Fruit fly (Drosophila melanogaster): ENCODE measurements around the gene CG7950.
A peak's percentile ranks its signal among the peaks of the same experiment; 100 is the strongest.

Gene CG7950

DNA sequence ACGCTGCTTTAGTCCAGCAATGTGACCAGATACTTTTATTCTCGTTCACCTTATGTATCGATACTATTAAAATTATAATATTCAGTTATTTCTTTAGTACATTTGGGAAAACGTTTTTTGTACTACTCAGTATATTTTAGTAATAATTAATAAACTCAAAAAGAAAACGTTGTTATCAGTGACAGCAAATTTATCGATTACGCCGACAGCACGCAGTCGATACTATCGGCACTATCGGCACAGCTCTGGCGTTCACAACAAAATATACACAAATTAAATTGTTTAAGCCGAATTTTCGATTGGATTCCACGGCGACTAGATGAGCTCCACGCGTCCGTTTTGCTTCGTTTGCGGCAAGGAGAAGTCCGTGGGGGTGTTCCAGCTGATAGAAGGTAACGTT is 17.2 kb upstream of the CG7950 start, which contains the start of the genes janA, Sry-alpha and Sry-beta (continued):
- TF ChIP-seq cwo (GFP tag; optimal IDR thresholded peaks at IDR 0.05) (no peak), CG2712 (tag; optimal IDR thresholded peaks at IDR 0.05) (peak; percentile 54), lmd (GFP tag; IDR thresholded peaks at IDR 0.05) (no peak), Lhr (GFP tag; optimal IDR thresholded peaks at IDR 0.05) (peak; percentile 24), Doc3 (GFP tag; IDR thresholded peaks at IDR 0.05; ENCODE audit: partially characterized antibody) (peak; percentile 100), lilli (GFP tag; optimal IDR thresholded peaks at IDR 0.05) (peak; percentile 56), CG14710 (tag; optimal IDR thresholded peaks at IDR 0.05) (peak; percentile 62), CG12104 (GFP tag; optimal IDR thresholded peaks at IDR 0.05) (no peak), CG18476 (GFP tag; optimal IDR thresholded peaks at IDR 0.05) (no peak), CG15514 (GFP tag; optimal IDR thresholded peaks at IDR 0.05) (peak; percentile 94), zen2 (GFP tag; IDR thresholded peaks at IDR 0.05; ENCODE audit: partially characterized antibody) (peak; percentile 99), Opbp (GFP tag; IDR thresholded peaks at IDR 0.05; ENCODE audit: partially characterized antibody) (peak; percentile 98), Mad (GFP tag; optimal IDR thresholded peaks at IDR 0.05) (peak; percentile 26), Bgb (GFP tag; IDR thresholded peaks at IDR 0.05; ENCODE audit: partially characterized antibody) (peak; percentile 99), CG34224 (GFP tag; IDR thresholded peaks at IDR 0.05; ENCODE audit: partially characterized antibody) (peak; percentile 100), Chrac-16 (GFP tag; optimal IDR thresholded peaks at IDR 0.05) (no peak), her (GFP tag; optimal IDR thresholded peaks at IDR 0.05) (no peak), CG31224 (GFP tag; IDR thresholded peaks at IDR 0.05) (no peak), tin (GFP tag; optimal IDR thresholded peaks at IDR 0.05) (no peak), otp (GFP tag; IDR thresholded peaks at IDR 0.05) (no peak), stwl (tag; optimal IDR thresholded peaks at IDR 0.05) (peak; percentile 77), CG12391 (tag; optimal IDR thresholded peaks at IDR 0.05) (peak; percentile 59), Hsf (GFP tag; optimal IDR thresholded peaks at IDR 0.05) (peak; percentile 22), row (GFP tag; IDR thresholded peaks at IDR 0.05) (peak; percentile 69), ato (GFP tag; IDR thresholded peaks at IDR 0.05; ENCODE audit: partially characterized antibody) (peak; percentile 99), Myb (GFP tag; optimal IDR thresholded peaks at IDR 0.05) (peak; percentile 29), BEAF-32 (GFP tag; optimal IDR thresholded peaks at IDR 0.05) (peak; percentile 99), CG8924 (tag; optimal IDR thresholded peaks at IDR 0.05) (peak; percentile 64), CG30020 (tag; optimal IDR thresholded peaks at IDR 0.05) (peak; percentile 67), CG7963 (GFP tag; IDR thresholded peaks at IDR 0.05; ENCODE audit: partially characterized antibody) (peak; percentile 96), vnd (GFP tag; IDR thresholded peaks at IDR 0.05; ENCODE audit: partially characterized antibody) (peak; percentile 100), fd3F (GFP tag; optimal IDR thresholded peaks at IDR 0.05) (no peak), E2f2 (GFP tag; IDR thresholded peaks at IDR 0.05) (peak; percentile 71), CG10979 (tag; optimal IDR thresholded peaks at IDR 0.05) (peak; percentile 7), CG7357 (GFP tag; IDR thresholded peaks at IDR 0.05) (no peak), peb (GFP tag; IDR thresholded peaks at IDR 0.05) (no peak), Ets97D (GFP tag; optimal IDR thresholded peaks at IDR 0.05) (peak; percentile 44), Sox102F (GFP tag; optimal IDR thresholded peaks at IDR 0.05) (no peak), Sox100B (GFP tag; optimal IDR thresholded peaks at IDR 0.05) (no peak), YL-1 (GFP tag; optimal IDR thresholded peaks at IDR 0.05) (peak; percentile 86), sna (GFP tag; IDR thresholded peaks at IDR 0.05; ENCODE audit: partially characterized antibody) (peak; percentile 100), CG10267 (tag; optimal IDR thresholded peaks at IDR 0.05) (peak; percentile 62), CG16813 (GFP tag; IDR thresholded peaks at IDR 0.05; ENCODE audit: partially characterized antibody) (peak; percentile 100), sob (GFP tag; IDR thresholded peaks at IDR 0.05) (peak; percentile 37; the same call in 1 of the 2 replicates), CG6272 (GFP tag; IDR thresholded peaks at IDR 0.05) (peak; percentile 29; the same call in 1 of the 2 replicates), slbo (GFP tag; IDR thresholded peaks at IDR 0.05) (peak; percentile 24; the same call in 1 of the 2 replicates), ham (GFP tag; IDR thresholded peaks at IDR 0.05) (no peak), CG14860 (GFP tag; IDR thresholded peaks at IDR 0.05; ENCODE audit: partially characterized antibody) (peak; percentile 99), hbn (GFP tag; IDR thresholded peaks at IDR 0.05; ENCODE audit: partially characterized antibody) (peak; percentile 99)
